Worm (Caenorhabditis elegans) whole organism, dauer: ENCODE data around the gene M01B2.13.

Experiments
- unc-62 ChIP-seq: sonication (generic microtip); optimal IDR thresholded peaks from 2 replicates; lab custom pipeline; 2017; ENCODE audit warnings: missing biosample characterization, missing genetic modification reagents, missing genetic modification characterization

M01B2.13 gene

DNA sequence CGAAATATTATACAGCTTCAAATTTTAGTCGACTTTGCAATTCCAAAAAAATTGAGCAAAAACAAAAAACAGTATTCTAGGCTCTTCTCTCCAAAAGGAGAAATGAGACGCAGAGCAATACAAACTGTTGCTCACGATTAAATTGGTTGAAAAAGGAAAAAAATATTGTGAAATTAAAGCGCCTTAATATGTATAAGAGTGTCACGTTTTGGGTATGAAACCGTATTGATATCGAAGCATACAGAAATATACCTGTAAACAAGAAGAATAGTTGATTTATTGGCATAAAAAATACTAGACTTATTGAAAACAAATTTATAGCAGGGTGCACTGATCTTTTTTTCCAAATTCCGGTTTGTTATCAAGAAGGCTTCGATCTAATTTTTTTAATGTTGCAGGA is at the start of gene M01B2.13:
Gene M01B2.13 (minus strand): TSS at position 101 of the 400 bp plus-strand sequence.
- no peak for TF ChIP-seq unc-62 (GFP tag; lab: Kevin White, UChicago)

ce11 chrV:15313529-15313928 is 47.8 kb upstream of the M01B2.13 start:
- no peak for TF ChIP-seq unc-62 (GFP tag; lab: Kevin White, UChicago)

ce11 chrV:15310780-15311179 is 45.1 kb upstream of the M01B2.13 start, which contains the start of gene irld-62:
Gene irld-62, plus strand, starts transcription at chrV:15311080.
- no peak for TF ChIP-seq unc-62 (GFP tag; lab: Kevin White, UChicago)

DNA sequence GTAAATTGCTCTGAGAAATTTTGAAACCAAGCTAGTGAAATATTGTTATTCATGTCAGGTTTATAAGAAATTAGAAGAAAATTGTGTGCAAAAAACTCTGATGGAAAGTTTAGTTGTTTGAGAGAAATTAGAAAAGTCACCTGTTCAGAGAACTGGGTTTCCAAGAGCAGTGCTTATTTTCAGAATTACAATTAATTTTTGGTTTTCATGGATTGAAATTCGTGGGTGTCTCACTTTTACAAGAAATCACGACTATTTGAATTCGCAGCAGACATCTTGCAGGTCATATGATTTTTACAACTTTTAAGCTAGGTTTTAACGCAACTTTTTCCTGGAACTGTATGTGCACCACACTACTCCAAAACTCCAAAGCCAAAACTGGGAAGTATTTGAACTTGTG is 43.3 kb upstream of the M01B2.13 start, which contains the start of gene srz-10:
Gene srz-10 (minus strand): TSS at position 88 of the 400 bp plus-strand sequence.
- no peak for TF ChIP-seq unc-62 (GFP tag; lab: Kevin White, UChicago)

- no peak for TF ChIP-seq unc-62 (GFP tag; lab: Kevin White, UChicago)
Measured at ce11 chrV:15306745-15307144, 41.0 kb upstream of the M01B2.13 start, which contains the start of gene T26H8.4. Gene T26H8.4, minus strand, starts transcription at chrV:15306845.

DNA sequence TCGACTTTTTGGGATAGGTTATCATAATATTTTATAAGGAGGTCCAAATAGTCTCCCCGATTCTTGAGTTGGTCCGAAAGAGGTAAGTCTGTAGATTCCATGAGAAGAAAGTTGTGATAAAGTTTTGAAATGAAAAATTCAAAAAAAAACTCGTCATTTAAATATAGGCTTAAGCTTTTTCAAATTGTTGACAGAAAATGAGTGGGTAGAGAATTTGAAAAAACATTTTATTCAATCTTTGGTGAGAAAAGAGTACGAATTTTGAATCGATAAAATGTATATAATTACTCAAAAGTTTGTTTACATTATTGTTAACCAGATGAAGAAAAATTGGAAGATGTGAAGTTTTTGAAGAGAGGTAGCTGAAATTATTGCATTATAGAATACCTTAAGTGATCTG is 39.8 kb upstream of the M01B2.13 start, which contains the start of gene T26H8.5:
Gene T26H8.5 (minus strand): TSS at position 101 of the 400 bp plus-strand sequence.
- TF ChIP-seq unc-62 (GFP tag; lab: Kevin White, UChicago): no peak

DNA sequence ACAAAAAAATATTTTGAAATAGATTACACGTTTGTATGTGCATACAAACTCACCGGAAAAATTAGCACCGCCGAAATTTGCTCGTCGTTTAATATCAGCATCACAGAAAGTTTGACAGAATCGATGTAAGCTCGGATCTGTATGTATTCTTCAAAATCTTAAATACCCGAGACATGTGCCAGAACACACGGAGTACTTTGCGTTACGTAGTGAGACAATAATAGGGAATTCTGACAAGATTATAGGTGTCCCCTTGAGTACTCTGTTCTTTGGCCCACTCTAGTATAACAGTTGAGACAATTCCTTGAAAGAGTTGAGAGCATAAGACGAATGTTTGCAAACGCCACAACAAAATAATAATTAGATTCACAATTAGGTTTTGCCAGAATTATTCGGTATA is 37.9 kb upstream of the M01B2.13 start, which contains the start of gene srx-48:
Gene srx-48 (minus strand): TSS at position 101 of the 400 bp plus-strand sequence.
- no peak for TF ChIP-seq unc-62 (GFP tag; lab: Kevin White, UChicago)

- TF ChIP-seq unc-62 (GFP tag; lab: Kevin White, UChicago): no peak
Measured at ce11 chrV:15298597-15298996, 32.9 kb upstream of the M01B2.13 start, which contains the start of gene cpr-3. Gene cpr-3, minus strand, starts transcription at chrV:15298700.

DNA sequence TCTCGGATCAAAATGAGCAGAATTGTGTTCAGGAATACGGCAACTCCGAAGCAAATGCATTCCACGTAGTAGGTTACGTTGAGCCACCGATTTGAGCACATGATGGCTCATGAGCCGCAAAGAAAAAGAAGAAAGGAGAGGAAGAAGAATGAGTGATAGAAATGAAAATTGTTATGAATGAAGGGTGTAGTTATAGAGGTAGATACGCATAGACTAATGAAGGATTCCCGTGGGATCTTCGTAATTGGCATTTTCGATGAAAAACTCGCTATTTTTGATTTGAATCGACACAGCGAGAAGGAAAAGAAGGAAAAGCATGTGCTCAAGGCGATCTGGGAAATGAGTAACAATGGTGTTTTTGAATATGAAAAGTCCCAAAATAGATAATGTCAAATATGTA is 28.2 kb upstream of the M01B2.13 start, which contains the start of gene str-96:
Gene str-96 (minus strand): TSS at position 101 of the 400 bp plus-strand sequence.
- no peak for TF ChIP-seq unc-62 (GFP tag; lab: Kevin White, UChicago)

ce11 chrV:15290995-15291394 is 25.3 kb upstream of the M01B2.13 start, which contains the start of gene cyp-34A2:
Gene cyp-34A2, minus strand, starts transcription at chrV:15291095.
- no peak for TF ChIP-seq unc-62 (GFP tag; lab: Kevin White, UChicago)

DNA sequence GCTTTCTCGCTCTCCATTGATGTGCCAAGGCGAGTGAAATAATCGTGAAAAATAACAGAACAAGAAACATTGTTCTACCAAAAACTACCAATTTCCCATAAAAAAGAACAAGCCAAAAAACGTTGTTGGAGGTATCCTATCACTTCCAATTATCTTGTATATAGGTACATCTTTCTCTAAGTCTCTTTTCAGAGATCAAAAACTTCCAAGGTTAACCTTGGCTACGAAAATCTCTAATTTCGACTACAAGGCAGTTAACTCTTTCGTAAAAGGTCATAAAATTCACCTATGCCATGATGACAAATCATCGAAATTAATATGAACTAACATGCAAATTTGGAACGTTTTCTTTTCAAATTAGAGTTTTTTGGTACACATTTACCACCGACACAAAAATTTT is 22.1 kb upstream of the M01B2.13 start, which contains the start of gene cyp-34A1:
Gene cyp-34A1 (minus strand): TSS at position 101 of the 400 bp plus-strand sequence.
- TF ChIP-seq unc-62 (GFP tag; lab: Kevin White, UChicago): no peak

- TF ChIP-seq unc-62 (GFP tag; lab: Kevin White, UChicago): no peak
Measured at ce11 chrV:15285984-15286383, 20.3 kb upstream of the M01B2.13 start.

DNA sequence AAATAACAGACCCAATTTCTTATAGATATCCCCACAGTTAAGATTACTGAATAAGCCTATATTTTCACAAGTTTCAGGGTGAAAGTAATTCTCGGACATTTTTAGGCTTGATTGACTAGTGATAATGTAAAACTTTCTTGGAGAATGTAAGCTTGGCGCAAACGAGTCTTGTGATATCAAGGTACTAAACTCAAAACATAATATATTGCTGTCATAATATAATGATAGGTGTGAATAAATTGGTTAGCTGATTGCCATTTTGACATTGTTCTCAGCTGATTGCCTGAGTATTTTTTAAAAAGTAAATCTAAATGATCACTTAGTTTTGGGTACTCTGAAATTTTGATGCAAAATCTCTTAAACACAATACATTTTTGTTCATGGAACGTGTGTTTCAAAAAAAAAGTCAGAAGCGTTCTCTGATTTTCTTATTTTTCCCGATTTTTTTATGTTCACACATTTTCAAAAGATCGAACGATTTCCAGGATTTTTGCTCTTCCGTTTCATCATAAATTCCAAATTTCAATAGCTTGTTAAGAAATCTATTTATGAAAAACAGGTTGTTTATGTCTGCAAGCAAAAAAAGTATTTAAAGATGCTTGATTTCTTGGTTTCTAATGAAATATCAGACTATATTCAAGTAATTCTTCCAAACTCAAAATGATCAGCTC is 15.7 kb upstream of the M01B2.13 start, which contains the start of the genes srw-19 and srx-51:
Gene srw-19 (minus strand): TSS at position 101 of the 671 bp plus-strand sequence.
Gene srx-51 (plus strand): TSS at position 621 of the 671 bp plus-strand sequence.
- TF ChIP-seq unc-62 (GFP tag; lab: Kevin White, UChicago): no peak

- TF ChIP-seq unc-62 (GFP tag; lab: Kevin White, UChicago): no peak
Measured at ce11 chrV:15276915-15277314, 11.2 kb upstream of the M01B2.13 start, which contains the start of gene srw-17. Gene srw-17, minus strand, starts transcription at chrV:15277015.

DNA sequence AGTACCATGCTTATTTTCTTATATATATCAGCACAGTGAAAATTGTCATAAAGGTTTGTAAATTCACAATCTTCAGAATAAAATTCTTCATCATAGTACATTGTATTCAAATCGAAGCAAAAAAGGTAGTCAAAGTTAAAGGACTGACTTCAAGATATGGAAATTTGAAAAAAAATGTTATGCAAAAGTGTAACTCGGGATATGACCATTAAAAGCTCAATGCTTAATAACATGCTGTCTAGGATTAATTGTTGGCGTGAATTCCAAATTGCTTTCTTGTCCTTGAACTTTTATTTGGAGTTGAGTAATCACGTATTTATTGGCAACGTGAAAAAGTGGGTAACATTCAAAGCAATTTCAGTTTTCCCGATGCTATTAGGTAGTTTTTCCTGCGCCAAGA is 9.0 kb upstream of the M01B2.13 start, which contains the start of gene srw-16:
Gene srw-16 (minus strand): TSS at position 101 of the 400 bp plus-strand sequence.
- no peak for TF ChIP-seq unc-62 (GFP tag; lab: Kevin White, UChicago)

- no peak for TF ChIP-seq unc-62 (GFP tag; lab: Kevin White, UChicago)
Measured at ce11 chrV:15272263-15272662, 6.5 kb upstream of the M01B2.13 start, which contains the start of gene T10H4.4. Gene T10H4.4, minus strand, starts transcription at chrV:15272363.
